Fruit fly (Drosophila melanogaster): Measurements from ENCODE around the gene CG5910.
"Not testable (repeated sequence)": the region's sequence is repeated elsewhere in the genome, so short reads cannot be mapped to it uniquely, and the experiment has no call there.

Gene CG5910

dm6 chr3L:20494262-20494601 is 52.0 kb downstream of the CG5910 start:
- TF ChIP-seq Dfd (GFP tag; optimal IDR thresholded peaks at IDR 0.05) (no peak), Dif (GFP tag; optimal IDR thresholded peaks at IDR 0.05; ENCODE audit: partially characterized antibody) (no peak), HLH106 (tag; optimal IDR thresholded peaks at IDR 0.05) (no peak), Rel (GFP tag; optimal IDR thresholded peaks at IDR 0.05) (no peak), Rel (tag; optimal IDR thresholded peaks at IDR 0.05) (no peak), dmrt93B (GFP tag; optimal IDR thresholded peaks at IDR 0.05) (no peak), CrebA (GFP tag; optimal IDR thresholded peaks at IDR 0.05; ENCODE audit: borderline replicate concordance) (no peak), N (GFP tag; optimal IDR thresholded peaks at IDR 0.05) (no peak), Myc (optimal IDR thresholded peaks at IDR 0.05) (no peak)

- TF ChIP-seq rgr (GFP tag; optimal IDR thresholded peaks at IDR 0.05), result no peak
- no peak for TF ChIP-seq Rel (GFP tag; optimal IDR thresholded peaks at IDR 0.05)
- peak; percentile 31 for TF ChIP-seq Rel (tag; optimal IDR thresholded peaks at IDR 0.05)
- no peak for TF ChIP-seq Dif (GFP tag; optimal IDR thresholded peaks at IDR 0.05; ENCODE audit: partially characterized antibody)
Measured at dm6 chr3L:20494780-20495591, 52.8 kb downstream of the CG5910 start, which contains the start of gene ZnT77C. Gene ZnT77C (minus strand): TSS chr3L:20494921.

dm6 chr3L:20497124-20497996 is 55.1 kb downstream of the CG5910 start, which contains the start of gene CG32425:
Gene CG32425 (plus strand): TSS chr3L:20497323.
- TF ChIP-seq Hr78 (GFP tag; optimal IDR thresholded peaks at IDR 0.05) (no peak), psq (GFP tag; optimal IDR thresholded peaks at IDR 0.05) (peak; percentile 67), fru (GFP tag; optimal IDR thresholded peaks at IDR 0.05) (peak; percentile 25), Rel (GFP tag; optimal IDR thresholded peaks at IDR 0.05) (no peak), Rel (tag; optimal IDR thresholded peaks at IDR 0.05) (peak; percentile 8), brk (GFP tag; optimal IDR thresholded peaks at IDR 0.05) (no peak), dsf (GFP tag; optimal IDR thresholded peaks at IDR 0.05; ENCODE audit: borderline replicate concordance) (no peak), foxo (GFP tag; optimal IDR thresholded peaks at IDR 0.05) (peak in 1 of 2 experiments; percentile 37), woc (GFP tag; optimal IDR thresholded peaks at IDR 0.05) (no peak), dmrt93B (GFP tag; optimal IDR thresholded peaks at IDR 0.05) (no peak), Mio (GFP tag; optimal IDR thresholded peaks at IDR 0.05) (no peak), Hr83 (GFP tag; optimal IDR thresholded peaks at IDR 0.05; ENCODE audit: poor library complexity, severe bottlenecking) (no peak), HLH106 (tag; optimal IDR thresholded peaks at IDR 0.05) (peak; percentile 4), Myc (optimal IDR thresholded peaks at IDR 0.05) (peak; percentile 18), h (GFP tag; optimal IDR thresholded peaks at IDR 0.05) (peak; percentile 24), Abd-B (GFP tag; optimal IDR thresholded peaks at IDR 0.05) (no peak), CrebA (GFP tag; optimal IDR thresholded peaks at IDR 0.05; ENCODE audit: borderline replicate concordance) (no peak), OdsH (GFP tag; optimal IDR thresholded peaks at IDR 0.05) (no peak), Dfd (GFP tag; optimal IDR thresholded peaks at IDR 0.05) (no peak), sv (GFP tag; optimal IDR thresholded peaks at IDR 0.05) (no peak)

- TF ChIP-seq Hnf4 (GFP tag; optimal IDR thresholded peaks at IDR 0.05) (no peak), GATAd (GFP tag; optimal IDR thresholded peaks at IDR 0.05) (no peak), Sp1 (GFP tag; optimal IDR thresholded peaks at IDR 0.05) (no peak), Dfd (GFP tag; optimal IDR thresholded peaks at IDR 0.05) (peak; percentile 87)
Measured at dm6 chr3L:20498204-20498603, 56.0 kb downstream of the CG5910 start.

dm6 chr3L:20499536-20499935 is 57.3 kb downstream of the CG5910 start, which contains the start of gene CG18281:
Gene CG18281 (plus strand): TSS chr3L:20499836.
- TF ChIP-seq fru (GFP tag; optimal IDR thresholded peaks at IDR 0.05); Dfd (GFP tag; optimal IDR thresholded peaks at IDR 0.05); Rel (GFP tag; optimal IDR thresholded peaks at IDR 0.05); Rel (tag; optimal IDR thresholded peaks at IDR 0.05): not testable (repeated sequence)
